Fruit fly (Drosophila melanogaster) whole organism, embryonic: ENCODE measurements around the gene CG14400.

Experiments
- B-H2 ChIP-seq: fragments of 200-800 bp; sonication (Bioruptor generic); optimal IDR thresholded peaks from 2 replicates; lab custom pipeline; 2018; ENCODE audit warnings: missing biosample characterization, mild to moderate bottlenecking, missing genetic modification characterization
- Bgb ChIP-seq: fragments of 200-800 bp; sonication (Bioruptor generic); IDR thresholded peaks from 2 replicates; pipeline ENCODE4 v1.3.6; 2022; ENCODE audit warnings: missing biosample characterization, missing genetic modification characterization; ENCODE audit not compliant: partially characterized antibody
- Blimp-1 ChIP-seq: fragments of 200-800 bp; sonication (Bioruptor generic); optimal IDR thresholded peaks from 3 replicates; lab custom pipeline; 2018; ENCODE audit warnings: missing biosample characterization, missing genetic modification characterization, mild to moderate bottlenecking, moderate library complexity, missing genetic modification reagents
- CG10267 ChIP-seq: fragments of 200-800 bp; sonication (Bioruptor generic); optimal IDR thresholded peaks from 2 replicates; lab custom pipeline; 2018; ENCODE audit warnings: missing biosample characterization, mild to moderate bottlenecking, missing genetic modification characterization, moderate library complexity
- CG10321 ChIP-seq: fragments of 200-800 bp; sonication (Bioruptor generic); IDR thresholded peaks from 2 replicates; pipeline ENCODE4 v1.3.6; 2022; ENCODE audit warnings: missing biosample characterization, missing genetic modification characterization
- CG10366 ChIP-seq: fragments of 200-800 bp; sonication (Bioruptor generic); IDR thresholded peaks from 2 replicates; pipeline ENCODE4 v1.3.6; 2022; ENCODE audit warnings: missing biosample characterization, missing genetic modification characterization
- CG10431 ChIP-seq: fragments of 200-800 bp; sonication (Bioruptor generic); optimal IDR thresholded peaks from 3 replicates; lab custom pipeline; 2018; ENCODE audit warnings: missing biosample characterization, mild to moderate bottlenecking, missing genetic modification characterization
- CG10543 ChIP-seq: fragments of 200-800 bp; sonication (Bioruptor generic); optimal IDR thresholded peaks from 3 replicates; lab custom pipeline; 2017; ENCODE audit warnings: missing biosample characterization, mild to moderate bottlenecking, missing genetic modification characterization, moderate library complexity
- CG11456 ChIP-seq: fragments of 200-800 bp; sonication (Bioruptor generic); IDR thresholded peaks from 3 replicates; pipeline ENCODE4 v1.3.6; 2022; ENCODE audit warnings: missing biosample characterization, missing genetic modification characterization
- CG12155 ChIP-seq: fragments of 200-800 bp; sonication (Bioruptor generic); optimal IDR thresholded peaks from 3 replicates; lab custom pipeline; 2016; ENCODE audit warnings: missing biosample characterization, missing genetic modification characterization
- CG13287 ChIP-seq: fragments of 200-800 bp; sonication (Bioruptor generic); IDR thresholded peaks from 2 replicates; pipeline ENCODE4 v1.3.6; 2022; ENCODE audit warnings: missing biosample characterization, missing genetic modification characterization; ENCODE audit not compliant: partially characterized antibody
- CG13296 ChIP-seq: fragments of 200-800 bp; sonication (Bioruptor generic); optimal IDR thresholded peaks from 3 replicates; lab custom pipeline; 2018; ENCODE audit warnings: missing biosample characterization, mild to moderate bottlenecking, missing genetic modification characterization
- CG15269 ChIP-seq: fragments of 200-800 bp; sonication (Bioruptor generic); optimal IDR thresholded peaks from 2 replicates; lab custom pipeline; 2018; ENCODE audit warnings: missing biosample characterization, mild to moderate bottlenecking, missing genetic modification characterization, moderate library complexity
- CG1792 ChIP-seq: fragments of 200-800 bp; sonication (Bioruptor generic); optimal IDR thresholded peaks from 2 replicates; lab custom pipeline; 2016; ENCODE audit warnings: missing biosample characterization, missing genetic modification characterization
- CG2116 ChIP-seq: fragments of 200-800 bp; sonication (Bioruptor generic); optimal IDR thresholded peaks from 3 replicates; lab custom pipeline; 2018; ENCODE audit warnings: missing biosample characterization, mild to moderate bottlenecking, missing genetic modification characterization
- CG2712 ChIP-seq: fragments of 200-800 bp; optimal IDR thresholded peaks from 3 replicates; lab custom pipeline; 2019; ENCODE audit warnings: missing biosample characterization, mild to moderate bottlenecking, missing genetic modification characterization, moderate library complexity
- CG31224 ChIP-seq: fragments of 200-800 bp; sonication (Bioruptor generic); IDR thresholded peaks from 2 replicates; pipeline ENCODE4 v1.3.6; 2022; ENCODE audit warnings: missing biosample characterization, missing genetic modification characterization
- CG31365 ChIP-seq: fragments of 200-800 bp; sonication (Bioruptor generic); optimal IDR thresholded peaks from 2 replicates; lab custom pipeline; 2018; ENCODE audit warnings: missing biosample characterization, mild to moderate bottlenecking, missing genetic modification characterization
- CG31441 ChIP-seq: fragments of 200-800 bp; sonication (Bioruptor generic); IDR thresholded peaks from 2 replicates; pipeline ENCODE4 v1.3.6; 2022; ENCODE audit warnings: missing biosample characterization, missing genetic modification characterization
- CG3281 ChIP-seq: fragments of 200-800 bp; sonication (Bioruptor generic); optimal IDR thresholded peaks from 3 replicates; lab custom pipeline; 2017; ENCODE audit warnings: missing biosample characterization, mild to moderate bottlenecking, missing genetic modification characterization
- CG6175 ChIP-seq: fragments of 200-800 bp; sonication (Bioruptor generic); IDR thresholded peaks from 3 replicates; pipeline ENCODE4 v1.3.6; 2022; ENCODE audit warnings: missing biosample characterization, missing genetic modification characterization
- CG6854 ChIP-seq: fragments of 200-800 bp; sonication (Bioruptor generic); optimal IDR thresholded peaks from 3 replicates; lab custom pipeline; 2017; ENCODE audit warnings: missing biosample characterization, mild to moderate bottlenecking, missing genetic modification characterization
- CG7357 ChIP-seq: fragments of 200-800 bp; sonication (Bioruptor generic); IDR thresholded peaks from 3 replicates; pipeline ENCODE4 v1.3.6; 2022; ENCODE audit warnings: missing biosample characterization, missing genetic modification characterization
- CG7556 ChIP-seq: fragments of 200-800 bp; sonication (Bioruptor generic); optimal IDR thresholded peaks from 2 replicates; lab custom pipeline; 2017; ENCODE audit warnings: missing biosample characterization, mild to moderate bottlenecking, missing genetic modification characterization
- CG7745 ChIP-seq: fragments of 200-800 bp; sonication (Bioruptor generic); optimal IDR thresholded peaks from 2 replicates; lab custom pipeline; 2018; ENCODE audit warnings: missing biosample characterization, mild to moderate bottlenecking, missing genetic modification characterization, moderate library complexity
- CG7839 ChIP-seq: fragments of 200-800 bp; sonication (Bioruptor generic); optimal IDR thresholded peaks from 3 replicates; lab custom pipeline; 2018; ENCODE audit warnings: missing biosample characterization, mild to moderate bottlenecking, missing genetic modification characterization, moderate library complexity
- D ChIP-seq, 2 experiments: fragments of 200-800 bp in 1 of 2; fragments of >200 bp in 1 of 2; sonication (Bioruptor generic) in 1 of 2; optimal IDR thresholded peaks; 2 replicates in 1 of 2; 3 replicates in 1 of 2; lab custom pipeline; 2017; ENCODE audit warnings: mild to moderate bottlenecking in 1 of 2, missing biosample characterization in 1 of 2, missing genetic modification characterization in 1 of 2, missing genetic modification reagents in 1 of 2
- Ets65A ChIP-seq: fragments of 200-800 bp; sonication (Bioruptor generic); peaks from one replicate; lab custom pipeline; 2016; ENCODE audit warnings: missing biosample characterization, missing genetic modification characterization
- Lim3 ChIP-seq: fragments of 200-800 bp; sonication (Bioruptor generic); IDR thresholded peaks from 2 replicates; pipeline ENCODE4 v1.3.6; 2022; ENCODE audit warnings: missing biosample characterization, missing genetic modification characterization
- NC2β ChIP-seq: fragments of 200-800 bp; sonication (Bioruptor generic); optimal IDR thresholded peaks from 2 replicates; lab custom pipeline; 2016; ENCODE audit warnings: missing biosample characterization, missing genetic modification characterization
- Rfx ChIP-seq: fragments of 200-800 bp; sonication (Bioruptor generic); IDR thresholded peaks from 2 replicates; pipeline ENCODE4 v1.3.6; 2022; ENCODE audit warnings: missing biosample characterization, missing genetic modification characterization
- Sox100B ChIP-seq: fragments of 200-800 bp; sonication (Bioruptor generic); optimal IDR thresholded peaks from 3 replicates; lab custom pipeline; 2018; ENCODE audit warnings: missing biosample characterization, mild to moderate bottlenecking, missing genetic modification characterization
- Sry-δ ChIP-seq: fragments of 200-800 bp; sonication (Bioruptor generic); optimal IDR thresholded peaks from 2 replicates; lab custom pipeline; 2016; ENCODE audit warnings: missing biosample characterization, missing genetic modification characterization
- abd-A ChIP-seq: fragments of 200-800 bp; sonication (Bioruptor generic); optimal IDR thresholded peaks from 3 replicates; lab custom pipeline; 2019; ENCODE audit warnings: missing biosample characterization, mild to moderate bottlenecking, missing genetic modification characterization, moderate library complexity
- ase ChIP-seq: fragments of 200-800 bp; sonication (Bioruptor generic); IDR thresholded peaks from 3 replicates; pipeline ENCODE4 v1.3.6; 2022; ENCODE audit warnings: missing biosample characterization, missing genetic modification characterization
- bcd ChIP-seq: fragments of 200-800 bp; sonication (Bioruptor generic); optimal IDR thresholded peaks from 2 replicates; lab custom pipeline; 2017; ENCODE audit warnings: missing biosample characterization, mild to moderate bottlenecking, missing genetic modification characterization
- cas ChIP-seq: fragments of 200-800 bp; sonication (Bioruptor generic); IDR thresholded peaks from 2 replicates; pipeline ENCODE4 v1.3.6; 2022; ENCODE audit warnings: missing biosample characterization, missing genetic modification characterization
- crol ChIP-seq: fragments of 200-800 bp; sonication (Bioruptor generic); IDR thresholded peaks from 2 replicates; pipeline ENCODE4 v1.3.6; 2022; ENCODE audit warnings: missing biosample characterization, missing genetic modification characterization
- danr ChIP-seq: fragments of 200-800 bp; sonication (Bioruptor generic); IDR thresholded peaks from 2 replicates; pipeline ENCODE4 v1.3.6; 2022; ENCODE audit warnings: missing biosample characterization, missing genetic modification characterization
- hkb ChIP-seq, 2 experiments: fragments of 200-800 bp in 1 of 2; fragments of >200 bp in 1 of 2; sonication (Bioruptor generic) in 1 of 2; IDR thresholded peaks in 1 of 2; optimal IDR thresholded peaks in 1 of 2; 2 replicates each; pipeline versions ENCODE4 v1.3.6 to Lab custom; 2017 to 2022; ENCODE audit warnings: missing biosample characterization in 1 of 2, missing genetic modification characterization in 1 of 2
- lbe ChIP-seq: fragments of 200-800 bp; sonication (Bioruptor generic); optimal IDR thresholded peaks from 2 replicates; lab custom pipeline; 2016; ENCODE audit warnings: missing biosample characterization, mild to moderate bottlenecking, missing genetic modification characterization
- luna ChIP-seq: fragments of 200-800 bp; sonication (Bioruptor generic); optimal IDR thresholded peaks from 2 replicates; lab custom pipeline; 2016; ENCODE audit warnings: missing biosample characterization, missing genetic modification characterization
- mld ChIP-seq: fragments of 200-800 bp; sonication (Bioruptor generic); IDR thresholded peaks from 3 replicates; pipeline ENCODE4 v1.3.6; 2022; ENCODE audit warnings: missing biosample characterization, missing genetic modification characterization; ENCODE audit not compliant: partially characterized antibody
- sqz ChIP-seq: fragments of 200-800 bp; sonication (Bioruptor generic); optimal IDR thresholded peaks from 3 replicates; lab custom pipeline; 2018; ENCODE audit warnings: missing biosample characterization, mild to moderate bottlenecking, missing genetic modification characterization
- tgo ChIP-seq: fragments of 200-800 bp; sonication (Bioruptor generic); IDR thresholded peaks from 3 replicates; pipeline ENCODE4 v1.3.6; 2022; ENCODE audit warnings: missing biosample characterization, missing genetic modification characterization
- tll ChIP-seq, 2 experiments: fragments of 200-800 bp in 1 of 2; fragments of >200 bp in 1 of 2; sonication (Bioruptor generic) in 1 of 2; optimal IDR thresholded peaks; 2 replicates each; lab custom pipeline; 2017 to 2019; ENCODE audit warnings: missing biosample characterization in 2 of 2, missing genetic modification characterization in 2 of 2, mild to moderate bottlenecking in 1 of 2, moderate library complexity in 1 of 2
- unc-4 ChIP-seq: fragments of 200-800 bp; sonication (Bioruptor generic); IDR thresholded peaks from 2 replicates; pipeline ENCODE4 v1.3.6; 2022; ENCODE audit warnings: missing biosample characterization, missing genetic modification characterization; ENCODE audit not compliant: partially characterized antibody
- zen2 ChIP-seq: fragments of 200-800 bp; sonication (Bioruptor generic); IDR thresholded peaks from 3 replicates; pipeline ENCODE4 v1.3.6; 2022; ENCODE audit warnings: missing biosample characterization, missing genetic modification characterization; ENCODE audit not compliant: partially characterized antibody

The CG14400 gene

DNA sequence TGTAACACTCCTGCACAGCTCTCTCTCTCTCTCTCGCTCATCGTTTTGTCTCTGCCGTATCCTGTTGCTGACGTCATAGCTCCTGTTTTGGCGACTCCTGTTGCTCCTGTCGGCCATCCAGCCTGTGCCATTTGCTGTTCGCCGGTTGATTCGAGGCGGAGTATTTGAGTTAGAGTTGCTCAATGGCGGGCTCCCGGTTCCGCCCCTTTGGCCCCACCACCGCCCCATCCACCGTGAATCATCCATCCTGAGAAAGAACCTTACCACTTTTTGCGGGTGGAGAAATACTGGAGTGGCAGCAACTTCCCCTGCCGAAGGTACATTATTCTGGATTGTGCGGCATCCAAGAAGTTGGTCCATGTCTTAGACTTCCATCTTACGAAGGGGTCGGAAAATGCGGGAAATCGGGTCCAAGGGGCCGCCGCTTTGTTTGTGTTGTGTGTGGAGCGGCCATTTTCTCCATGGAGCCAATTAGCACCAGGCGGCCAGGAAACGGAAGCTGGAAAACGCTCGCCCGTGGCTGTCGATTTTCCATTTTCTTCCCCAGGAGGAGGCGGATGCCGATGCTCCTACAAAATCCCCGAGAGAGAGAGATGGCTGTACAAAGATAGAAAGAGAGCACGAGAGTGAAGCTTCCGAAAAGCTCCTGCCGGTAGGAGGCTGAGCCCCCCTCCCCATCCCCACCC, 49.0 kb downstream of the CG14400 start (continued):
- no peak for TF ChIP-seq unc-4 (GFP tag; lab: Robert Waterston, UW)
- no peak for TF ChIP-seq Sox100B (GFP tag; lab: Kevin White, UChicago)
- no peak for TF ChIP-seq CG11456 (GFP tag; lab: Robert Waterston, UW)
- no peak for TF ChIP-seq cas
- no peak for TF ChIP-seq Sry-δ
- no peak for TF ChIP-seq Rfx (GFP tag; lab: Robert Waterston, UW)
- peak; percentile 74 for TF ChIP-seq CG7556
- TF ChIP-seq luna (GFP tag; lab: Kevin White, UChicago): no peak
- no peak for TF ChIP-seq CG10543 (GFP tag; lab: Kevin White, UChicago)
- TF ChIP-seq Ets65A: peak; percentile 37
- TF ChIP-seq CG6175: no peak
- TF ChIP-seq CG6854: no peak
- no peak for TF ChIP-seq tll (GFP tag; optimal IDR thresholded peaks at IDR 0.05; lab: Kevin White, UChicago)
- TF ChIP-seq D (optimal IDR thresholded peaks at IDR 0.05; lab: Kevin White, UChicago): no peak
- no peak for TF ChIP-seq D (GFP tag; optimal IDR thresholded peaks at IDR 0.05; lab: Kevin White, UChicago)
- no peak for TF ChIP-seq lbe (GFP tag; lab: Kevin White, UChicago)
- no peak for TF ChIP-seq danr (GFP tag; lab: Robert Waterston, UW)
- no peak for TF ChIP-seq CG7839 (tag; lab: Kevin White, UChicago)
- no peak for TF ChIP-seq ase
- TF ChIP-seq B-H2 (GFP tag; lab: Kevin White, UChicago): no peak
- TF ChIP-seq CG2116 (GFP tag; lab: Kevin White, UChicago): no peak
- TF ChIP-seq CG13287 (GFP tag; lab: Robert Waterston, UW): no peak
- TF ChIP-seq sqz (GFP tag; lab: Kevin White, UChicago): no peak
- no peak for TF ChIP-seq CG31365
- TF ChIP-seq CG10267 (tag; lab: Kevin White, UChicago): no peak
- peak; percentile 14; the same call in 1 of the 2 replicates for TF ChIP-seq crol (GFP tag; lab: Robert Waterston, UW)
- TF ChIP-seq hkb (optimal IDR thresholded peaks at IDR 0.05; lab: Kevin White, UChicago): no peak
- TF ChIP-seq hkb (GFP tag; IDR thresholded peaks at IDR 0.05; lab: Robert Waterston, UW): peak; percentile 1; the same call in 1 of the 2 replicates
- TF ChIP-seq CG10431 (GFP tag; lab: Kevin White, UChicago): no peak
- TF ChIP-seq zen2 (GFP tag; lab: Robert Waterston, UW): 0 out of 3 replicates have a peak, but pooled peaks have one; percentile 6
- TF ChIP-seq CG7745 (tag; lab: Kevin White, UChicago): no peak
- 0 out of 3 replicates have a peak, but pooled peaks have one; percentile 3 for TF ChIP-seq tgo
- no peak for TF ChIP-seq Lim3 (GFP tag; lab: Robert Waterston, UW)
- TF ChIP-seq CG12155: no peak
- TF ChIP-seq CG3281 (GFP tag; lab: Kevin White, UChicago): no peak
- TF ChIP-seq CG31224 (GFP tag; lab: Robert Waterston, UW): peak; percentile 95
- TF ChIP-seq NC2β: no peak
- no peak for TF ChIP-seq CG10366 (GFP tag; lab: Robert Waterston, UW)
- 0 out of 3 replicates have a peak, but pooled peaks have one; percentile 17 for TF ChIP-seq mld (GFP tag; lab: Robert Waterston, UW)
- no peak for TF ChIP-seq Blimp-1 (GFP tag; lab: Kevin White, UChicago)
- TF ChIP-seq CG13296 (GFP tag; lab: Kevin White, UChicago): no peak
- no peak for TF ChIP-seq bcd (GFP tag; lab: Kevin White, UChicago)
- no peak for TF ChIP-seq CG15269
- TF ChIP-seq CG2712 (tag; lab: Kevin White, UChicago): no peak
- no peak for TF ChIP-seq CG31441 (GFP tag; lab: Robert Waterston, UW)
- peak; percentile 67 for TF ChIP-seq abd-A (tag; lab: Kevin White, UChicago)
- TF ChIP-seq CG7357 (GFP tag; lab: Robert Waterston, UW): no peak
- TF ChIP-seq CG1792: no peak
- 0 out of 2 replicates have a peak, but pooled peaks have one; percentile 6 for TF ChIP-seq CG10321
- no peak for TF ChIP-seq Bgb (GFP tag; lab: Robert Waterston, UW)
